Worm (Caenorhabditis elegans): ENCODE results near the gene dib-1.
"Not testable (repeated sequence)": the region's sequence is repeated elsewhere in the genome, so short reads cannot be mapped to it uniquely, and the experiment has no call there.

dib-1 gene

DNA sequence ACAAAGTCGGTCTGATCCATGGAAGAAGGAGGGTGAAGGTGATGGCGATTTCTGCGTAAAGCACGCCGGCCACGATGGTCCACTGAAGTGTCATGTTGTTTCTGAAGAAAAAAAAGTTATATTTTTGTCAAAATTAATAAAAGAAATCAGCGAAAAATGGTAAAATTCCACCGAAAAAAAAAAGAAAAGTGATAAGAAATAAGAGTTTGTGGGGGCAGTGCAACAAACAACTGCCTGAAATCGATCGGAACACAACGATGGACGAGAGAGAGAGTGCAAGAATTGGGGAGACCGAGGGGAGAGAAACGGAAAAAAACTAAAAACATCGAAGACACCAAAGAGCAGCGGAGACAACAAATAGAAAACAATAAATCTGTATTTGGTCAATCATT is 1.7 kb downstream of the dib-1 start, which contains the start of gene Y54G2A.18:
TSS of gene Y54G2A.18 (minus strand) at position 101 of the 392 bp plus-strand sequence.
- TF ChIP-seq unc-62 (GFP tag; optimal IDR thresholded peaks at IDR 0.05 in 1 of 2) (peak in 1 of 2 experiments; percentile 28), unc-62 (tag; optimal IDR thresholded peaks at IDR 0.05) (no peak), dve-1 (tag; optimal IDR thresholded peaks at IDR 0.05; ENCODE audit: insufficient read depth) (peak; percentile 39), daf-16 (GFP tag; optimal IDR thresholded peaks at IDR 0.05) (no peak), daf-16 (tag; optimal IDR thresholded peaks at IDR 0.05) (peak; percentile 83), hlh-11 (tag; optimal IDR thresholded peaks at IDR 0.05) (peak; percentile 1), ctbp-1 (GFP tag; IDR thresholded peaks at IDR 0.05) (no peak), dmd-6 (GFP tag; IDR thresholded peaks at IDR 0.05) (peak; percentile 14; the same call in 1 of the 2 replicates), ZK337.2 (GFP tag; IDR thresholded peaks at IDR 0.05) (no peak), F49E8.2 (tag; optimal IDR thresholded peaks at IDR 0.05; ENCODE audit: borderline replicate concordance) (no peak), lin-38 (GFP tag; IDR thresholded peaks at IDR 0.05) (0 out of 2 replicates have a peak, but pooled peaks have one; percentile 20), lin-15B (tag; optimal IDR thresholded peaks at IDR 0.05) (no peak), lir-3 (tag; optimal IDR thresholded peaks at IDR 0.05) (no peak), nhr-28 (tag; optimal IDR thresholded peaks at IDR 0.05) (peak; percentile 22), nhr-11 (tag; optimal IDR thresholded peaks at IDR 0.05) (no peak), zfp-2 (tag; optimal IDR thresholded peaks at IDR 0.05) (no peak)

DNA sequence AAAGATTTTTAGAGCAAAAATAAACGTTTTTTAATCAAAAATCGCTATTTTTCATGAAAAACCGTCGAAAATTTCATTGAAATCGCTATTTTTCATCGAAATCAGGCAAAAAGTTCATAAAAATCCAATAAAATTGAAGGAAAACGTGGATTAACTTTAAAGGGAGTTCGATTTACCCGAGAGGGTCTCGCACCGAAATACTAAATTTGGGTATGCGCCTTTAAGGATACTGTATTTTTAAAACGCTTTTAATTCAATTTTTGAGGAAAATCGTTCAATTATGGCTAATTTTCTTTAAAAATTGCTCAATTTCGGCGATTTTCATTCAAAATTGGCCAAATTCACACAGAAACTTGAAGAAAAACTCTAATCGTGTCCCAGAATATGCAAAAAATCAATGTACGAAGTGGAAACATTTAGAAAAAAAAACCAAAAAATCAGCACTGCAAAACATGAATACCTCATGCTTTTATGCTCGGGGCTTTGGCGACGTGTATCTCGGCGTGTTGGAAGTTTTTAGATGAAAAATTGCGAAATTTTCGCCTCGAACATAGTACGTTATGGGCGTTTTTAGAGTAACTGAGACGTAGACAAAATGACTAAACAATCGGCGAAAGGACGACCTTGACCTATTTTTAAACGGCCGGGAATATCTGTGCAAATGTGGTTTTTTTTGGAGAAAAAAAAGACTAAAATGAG is 2.3 kb downstream of the dib-1 start:
- TF ChIP-seq daf-16 (GFP tag; optimal IDR thresholded peaks at IDR 0.05) = no peak
- peak; percentile 10 for TF ChIP-seq daf-16 (tag; optimal IDR thresholded peaks at IDR 0.05)
- TF ChIP-seq mes-2 (tag; optimal IDR thresholded peaks at IDR 0.05; ENCODE audit: poor library complexity, severe bottlenecking) = peak; percentile 5
- TF ChIP-seq ceh-82 (tag; optimal IDR thresholded peaks at IDR 0.05) = no peak

DNA sequence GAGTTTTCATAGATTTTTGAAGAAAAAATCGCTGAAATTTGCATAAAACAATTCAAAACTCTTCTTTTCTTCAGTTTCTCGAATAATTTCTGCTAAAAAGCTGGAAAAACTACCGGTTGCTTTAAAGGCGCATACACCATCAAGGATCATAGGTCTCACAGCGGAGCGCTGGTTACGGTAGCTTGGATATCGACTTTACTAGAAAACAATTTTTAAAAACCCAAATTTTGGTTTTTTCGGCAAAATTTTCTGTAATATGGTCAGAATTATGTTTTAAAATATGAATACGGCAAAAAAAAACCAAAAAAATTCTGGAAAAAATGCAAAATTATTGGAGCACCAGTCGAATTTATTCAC is 2.8 kb downstream of the dib-1 start:
- TF ChIP-seq Y48G9A.11 (GFP tag; IDR thresholded peaks at IDR 0.05) = 0 out of 2 replicates have a peak, but pooled peaks have one; percentile 32
- TF ChIP-seq ceh-28 (tag; optimal IDR thresholded peaks at IDR 0.05) = no peak
- TF ChIP-seq nhr-6 (tag; optimal IDR thresholded peaks at IDR 0.05) = no peak
- peak; percentile 31; the same call in 1 of the 2 replicates for TF ChIP-seq lin-38 (GFP tag; IDR thresholded peaks at IDR 0.05)
- peak; percentile 4 for TF ChIP-seq F49E8.2 (tag; optimal IDR thresholded peaks at IDR 0.05; ENCODE audit: borderline replicate concordance)

DNA sequence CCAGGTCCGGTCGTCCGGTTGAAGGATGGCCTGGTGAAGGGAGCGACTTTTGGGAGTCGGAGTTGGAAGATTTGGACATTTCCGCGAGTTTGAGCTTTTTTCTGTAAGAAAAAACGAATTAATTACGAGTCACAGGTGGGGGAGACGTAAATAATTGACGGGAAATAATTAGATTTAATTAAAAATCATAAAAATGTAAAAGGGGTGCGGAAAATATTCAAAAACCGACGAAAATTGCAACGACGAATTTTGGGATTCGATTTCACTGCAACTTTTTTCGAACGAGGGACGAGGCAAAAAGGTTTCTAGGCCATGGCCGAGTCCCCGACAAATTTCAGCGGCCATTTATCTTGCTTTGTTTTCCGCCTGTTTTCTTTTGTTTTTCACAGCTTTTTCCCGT is 3.9 kb downstream of the dib-1 start, which contains the start of gene Y54G2A.19:
TSS of gene Y54G2A.19 (minus strand) at position 101 of the 400 bp plus-strand sequence.
- not testable (repeated sequence) for TF ChIP-seq nhr-25 (tag; optimal IDR thresholded peaks at IDR 0.05; ENCODE audit: borderline replicate concordance, insufficient read depth); daf-8 (GFP tag; IDR thresholded peaks at IDR 0.05); ztf-7 (tag; optimal IDR thresholded peaks at IDR 0.05)

DNA sequence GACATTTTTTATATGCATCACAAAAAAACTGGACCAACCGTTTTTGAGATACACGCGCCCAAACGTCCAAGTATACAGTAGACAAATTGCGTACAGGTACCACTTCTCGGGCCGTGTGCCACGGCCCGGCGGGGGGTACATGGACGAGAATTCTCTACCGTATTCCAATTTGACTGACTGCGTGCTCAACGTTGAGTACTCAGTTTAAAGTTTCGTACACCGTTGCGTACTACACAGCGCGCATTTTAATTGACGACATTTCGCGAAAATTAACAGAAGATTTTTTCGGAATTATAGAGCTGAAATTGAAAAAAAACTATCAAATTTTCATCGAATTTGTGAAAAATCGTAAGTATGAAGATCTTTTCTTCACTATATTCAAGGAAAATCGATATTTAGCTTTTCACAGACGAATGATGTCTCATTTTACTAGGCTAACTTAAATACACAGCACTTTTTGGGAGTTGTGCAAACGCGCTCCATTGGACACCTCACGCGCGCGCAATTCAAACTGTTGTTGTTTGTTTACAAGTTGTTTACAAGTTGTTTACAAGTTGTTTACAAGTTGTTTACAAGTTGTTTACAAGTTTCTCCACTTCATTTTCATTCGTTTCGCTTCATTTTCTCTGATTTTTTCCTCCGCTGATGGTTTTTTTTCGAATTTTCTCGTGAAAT is 5.4 kb downstream of the dib-1 start:
- peak; percentile 7 for TF ChIP-seq hlh-11 (tag; optimal IDR thresholded peaks at IDR 0.05)
- TF ChIP-seq T26A8.4 (GFP tag; IDR thresholded peaks at IDR 0.05) = peak; percentile 79
- TF ChIP-seq daf-16 (GFP tag; optimal IDR thresholded peaks at IDR 0.05); pha-4 (tag; optimal IDR thresholded peaks at IDR 0.05): not testable (repeated sequence)
- peak; percentile 26 for TF ChIP-seq daf-16 (tag; optimal IDR thresholded peaks at IDR 0.05)
- TF ChIP-seq nhr-42 (GFP tag; IDR thresholded peaks at IDR 0.05) = peak; percentile 80
- TF ChIP-seq dmd-9 (GFP tag; IDR thresholded peaks at IDR 0.05) = peak; percentile 90
- TF ChIP-seq ceh-20 (GFP tag; IDR thresholded peaks at IDR 0.05) = peak; percentile 56; the same call in 1 of the 2 replicates
- 0 out of 2 replicates have a peak, but pooled peaks have one; percentile 6 for TF ChIP-seq php-3 (GFP tag; IDR thresholded peaks at IDR 0.05)
- peak; percentile 45; the same call in 1 of the 2 replicates for TF ChIP-seq arid-1 (GFP tag; conservative IDR thresholded peaks at IDR 0.05)
- peak; percentile 31; the same call in 1 of the 2 replicates for TF ChIP-seq ctbp-1 (GFP tag; IDR thresholded peaks at IDR 0.05)
- TF ChIP-seq T20F7.1 (GFP tag; optimal IDR thresholded peaks at IDR 0.05) = peak; percentile 75
- TF ChIP-seq lsy-2 (tag; optimal IDR thresholded peaks at IDR 0.05) = peak in 1 of 2 experiments; percentile 77
- peak; percentile 83 for TF ChIP-seq ZK337.2 (GFP tag; IDR thresholded peaks at IDR 0.05)
- peak; percentile 59; the same call in 1 of the 2 replicates for TF ChIP-seq madf-9 (GFP tag; conservative IDR thresholded peaks at IDR 0.05)
- TF ChIP-seq pha-4 (GFP tag; IDR thresholded peaks at IDR 0.05) = peak; percentile 54; the same call in 1 of the 2 replicates
- TF ChIP-seq dmd-6 (GFP tag; IDR thresholded peaks at IDR 0.05) = peak; percentile 48
- peak; percentile 30 for TF ChIP-seq dpl-1 (GFP tag; optimal IDR thresholded peaks at IDR 0.05)
- 0 out of 2 replicates have a peak, but pooled peaks have one; percentile 44 for TF ChIP-seq tra-1 (GFP tag; IDR thresholded peaks at IDR 0.05)
- peak; percentile 93 for TF ChIP-seq lin-38 (GFP tag; IDR thresholded peaks at IDR 0.05)
- peak; percentile 54 for TF ChIP-seq vab-7 (GFP tag; IDR thresholded peaks at IDR 0.05)
- TF ChIP-seq mes-2 (tag; optimal IDR thresholded peaks at IDR 0.05; ENCODE audit: poor library complexity, severe bottlenecking) = peak; percentile 80

Data from whole organism, L4 larva.